Worm (Caenorhabditis elegans): ENCODE data around the gene lonp-2.

DNA sequence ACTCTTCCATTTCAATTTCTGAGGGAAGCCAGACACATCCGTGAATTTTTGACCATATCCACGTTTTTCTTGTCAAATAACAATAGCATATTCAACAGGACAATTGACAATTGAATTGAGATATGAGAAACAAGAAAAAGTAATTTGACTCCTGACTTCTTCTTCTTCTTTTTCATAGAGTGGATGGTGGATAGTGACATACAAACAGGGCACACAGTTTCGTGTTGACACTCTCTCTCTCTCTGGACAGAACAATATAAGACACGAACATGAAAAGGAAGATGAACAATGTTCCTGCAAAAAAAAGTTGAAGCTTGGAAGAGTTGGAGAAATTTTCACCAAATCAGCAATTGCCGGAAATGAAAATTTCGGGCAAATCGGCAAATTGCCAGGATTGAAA lies 43.5 kb downstream of the lonp-2 start:
- TF ChIP-seq fos-1 (tag; optimal IDR thresholded peaks at IDR 0.05) (no peak), nhr-23 (tag; optimal IDR thresholded peaks at IDR 0.05) (no peak), pqm-1 (tag; optimal IDR thresholded peaks at IDR 0.05) (no peak), egl-27 (tag; optimal IDR thresholded peaks at IDR 0.05) (no peak), elt-2 (tag; optimal IDR thresholded peaks at IDR 0.05) (no peak)

All from whole organism, L3 larva.